Worm (Caenorhabditis elegans): ENCODE results near the gene sphk-1.

Gene sphk-1

DNA sequence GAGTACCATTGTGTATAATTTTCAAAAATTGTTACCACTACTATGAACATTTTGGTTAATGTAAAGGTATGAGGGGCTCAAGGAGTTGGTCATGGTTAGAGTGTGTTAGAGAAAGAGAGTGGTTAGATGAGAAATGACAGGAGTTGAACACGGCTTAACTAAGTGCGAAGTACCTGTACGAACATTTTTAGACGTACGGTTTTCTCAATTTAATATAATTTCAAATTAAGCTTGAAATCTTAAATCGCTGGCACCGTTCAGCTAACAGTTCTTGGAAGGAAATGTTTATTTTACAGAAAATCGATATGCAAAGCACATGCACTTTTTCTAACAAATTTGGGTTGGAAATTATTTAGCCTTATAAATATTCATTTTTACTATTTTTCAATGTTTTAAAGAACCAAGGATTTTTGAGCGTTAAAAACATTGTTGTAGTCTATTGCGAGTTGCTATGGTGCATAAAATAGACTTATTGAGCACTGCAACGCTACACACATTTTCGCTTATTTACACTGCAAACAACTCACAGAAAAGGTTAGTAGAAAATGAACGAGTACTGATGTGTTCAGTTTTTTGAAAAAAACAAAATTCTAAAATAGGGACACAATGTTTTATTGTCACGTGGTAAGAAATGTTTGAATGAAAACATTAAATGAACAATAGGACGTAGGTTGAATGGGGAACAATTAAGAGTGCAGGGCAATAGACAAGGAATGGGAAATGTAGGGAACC, at the start of gene sphk-1:
Gene sphk-1 (minus strand): TSS at position 51 of the 732 bp plus-strand sequence.
- TF ChIP-seq tab-1 (GFP tag; IDR thresholded peaks at IDR 0.05) = no peak
- no peak for TF ChIP-seq T22C8.4 (GFP tag; IDR thresholded peaks at IDR 0.05)
- no peak for TF ChIP-seq klf-2 (GFP tag; conservative IDR thresholded peaks at IDR 0.05)

DNA sequence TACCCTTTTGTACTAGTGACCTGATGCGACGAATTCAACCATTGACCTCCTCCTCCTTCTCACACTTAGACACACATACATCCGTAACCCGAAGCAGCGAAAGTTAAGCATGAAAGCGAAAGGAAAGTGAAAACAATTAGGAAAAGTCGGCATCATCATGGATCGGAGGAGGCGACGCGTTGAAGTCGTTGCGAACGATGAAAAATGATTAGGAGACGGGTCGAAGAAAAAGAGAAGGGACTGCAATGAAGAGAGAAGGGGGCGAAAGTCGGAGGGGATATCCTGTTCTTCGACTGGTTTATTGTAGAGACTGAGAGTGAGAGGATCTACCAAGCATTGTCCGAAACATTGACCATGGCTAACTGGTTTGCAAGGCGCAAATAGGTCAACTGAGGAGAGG, 49.6 kb upstream of the sphk-1 start:
- TF ChIP-seq T22C8.4 (GFP tag; IDR thresholded peaks at IDR 0.05) (no peak), ztf-23 (GFP tag; IDR thresholded peaks at IDR 0.05) (0 out of 2 replicates have a peak, but pooled peaks have one; percentile 18)

DNA sequence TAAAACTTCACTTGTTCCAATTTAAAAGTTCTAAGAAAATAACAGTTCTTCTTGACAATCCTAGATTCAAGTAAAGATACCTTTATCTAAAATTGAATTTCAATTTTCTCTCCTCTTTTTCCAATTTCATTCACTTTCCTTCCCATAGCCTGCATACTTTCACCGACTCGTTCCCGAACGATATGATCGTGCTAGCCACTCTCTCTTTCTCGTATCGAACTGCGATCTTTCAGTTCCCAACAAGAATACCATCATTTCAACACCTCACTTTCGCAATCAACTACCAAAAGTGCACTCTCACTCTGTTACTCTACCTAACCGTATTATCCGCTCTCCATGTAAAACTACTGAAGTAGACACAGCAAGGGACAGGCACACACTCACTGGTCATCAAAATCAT, 48.6 kb upstream of the sphk-1 start:
- TF ChIP-seq klf-2 (GFP tag; conservative IDR thresholded peaks at IDR 0.05) (no peak), tab-1 (GFP tag; IDR thresholded peaks at IDR 0.05) (no peak), cog-1 (tag; optimal IDR thresholded peaks at IDR 0.05) (no peak), med-1 (GFP tag; optimal IDR thresholded peaks at IDR 0.05; ENCODE audit: insufficient read depth) (no peak), T22C8.4 (GFP tag; IDR thresholded peaks at IDR 0.05) (no peak), ztf-23 (GFP tag; IDR thresholded peaks at IDR 0.05) (no peak), flt-1 (GFP tag; IDR thresholded peaks at IDR 0.05) (no peak), ref-1 (GFP tag; conservative IDR thresholded peaks at IDR 0.05) (no peak), ztf-29 (GFP tag; IDR thresholded peaks at IDR 0.05) (no peak)

DNA sequence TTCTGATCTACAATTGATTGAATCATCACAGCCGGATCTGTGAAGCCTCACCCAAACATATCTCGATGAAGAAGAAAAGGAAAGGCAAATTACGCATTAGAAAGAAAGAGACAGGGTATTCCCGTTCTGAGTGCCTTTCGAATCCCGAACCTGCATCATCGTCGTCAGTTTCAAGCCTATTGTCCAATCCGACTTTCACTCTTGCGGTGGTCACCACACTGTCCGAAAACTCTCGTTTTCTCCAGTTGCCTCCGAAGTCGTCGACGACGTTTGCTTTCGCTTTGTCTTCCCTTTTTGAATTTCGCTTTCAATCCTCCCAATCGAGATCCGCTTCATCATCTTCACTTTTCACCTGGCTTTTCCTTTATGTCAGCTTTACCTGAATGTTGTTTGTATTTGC, 47.6 kb upstream of the sphk-1 start:
- TF ChIP-seq flt-1 (GFP tag; IDR thresholded peaks at IDR 0.05) (no peak), klf-2 (GFP tag; conservative IDR thresholded peaks at IDR 0.05) (no peak), ref-1 (GFP tag; conservative IDR thresholded peaks at IDR 0.05) (no peak), tab-1 (GFP tag; IDR thresholded peaks at IDR 0.05) (no peak), ztf-29 (GFP tag; IDR thresholded peaks at IDR 0.05) (no peak), T22C8.4 (GFP tag; IDR thresholded peaks at IDR 0.05) (no peak), ztf-23 (GFP tag; IDR thresholded peaks at IDR 0.05) (no peak), cog-1 (tag; optimal IDR thresholded peaks at IDR 0.05) (no peak), med-1 (GFP tag; optimal IDR thresholded peaks at IDR 0.05; ENCODE audit: insufficient read depth) (no peak)

DNA sequence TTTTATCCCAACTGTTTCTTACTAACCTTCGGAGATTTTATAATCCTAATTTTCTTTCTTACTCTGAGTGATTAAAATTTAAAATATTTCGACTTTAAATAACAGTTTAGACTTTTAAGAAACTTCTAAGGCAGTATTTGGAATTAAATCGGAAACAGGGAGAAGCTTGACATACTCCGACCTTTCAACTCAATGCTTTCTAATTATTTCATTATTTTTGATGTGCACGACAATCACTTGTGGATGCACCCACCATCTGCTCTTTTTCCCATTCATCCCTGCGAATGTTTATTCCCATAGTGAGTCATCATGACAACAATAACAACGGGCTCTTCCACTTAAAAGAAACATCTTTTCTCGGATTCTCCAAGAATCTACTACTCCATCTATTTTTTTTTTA, 47.2 kb upstream of the sphk-1 start:
- no peak for TF ChIP-seq tab-1 (GFP tag; IDR thresholded peaks at IDR 0.05)
- TF ChIP-seq T22C8.4 (GFP tag; IDR thresholded peaks at IDR 0.05) = no peak
- TF ChIP-seq flt-1 (GFP tag; IDR thresholded peaks at IDR 0.05) = no peak
- TF ChIP-seq med-1 (GFP tag; optimal IDR thresholded peaks at IDR 0.05; ENCODE audit: insufficient read depth) = no peak
- no peak for TF ChIP-seq cog-1 (tag; optimal IDR thresholded peaks at IDR 0.05)
- TF ChIP-seq ztf-29 (GFP tag; IDR thresholded peaks at IDR 0.05) = no peak
- TF ChIP-seq klf-2 (GFP tag; conservative IDR thresholded peaks at IDR 0.05) = no peak
- TF ChIP-seq ref-1 (GFP tag; conservative IDR thresholded peaks at IDR 0.05) = no peak
- TF ChIP-seq ztf-23 (GFP tag; IDR thresholded peaks at IDR 0.05) = no peak

DNA sequence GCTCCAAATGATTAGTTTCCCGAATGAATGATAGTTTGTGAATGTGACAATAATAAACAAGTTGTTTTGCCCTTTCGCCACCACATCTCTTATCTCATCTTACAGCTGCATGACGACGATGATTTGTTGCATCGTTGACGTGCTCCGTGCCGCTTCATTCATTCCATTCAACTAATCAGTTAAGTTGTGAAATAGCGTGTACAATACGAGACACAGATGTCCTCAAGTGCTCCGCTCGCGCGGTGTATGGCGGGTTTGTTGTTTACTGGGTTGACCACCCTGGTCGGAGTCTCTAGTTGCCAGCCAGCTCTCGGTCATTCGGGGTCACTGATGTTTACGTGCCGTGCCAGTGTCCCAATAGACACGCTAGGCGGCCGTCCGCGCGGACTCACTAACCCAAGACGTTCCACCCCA, 46.5 kb upstream of the sphk-1 start:
- TF ChIP-seq cog-1 (tag; optimal IDR thresholded peaks at IDR 0.05) (peak; percentile 79), flt-1 (GFP tag; IDR thresholded peaks at IDR 0.05) (0 out of 2 replicates have a peak, but pooled peaks have one; percentile 46), tab-1 (GFP tag; IDR thresholded peaks at IDR 0.05) (no peak), ref-1 (GFP tag; conservative IDR thresholded peaks at IDR 0.05) (peak; percentile 55; the same call in 1 of the 2 replicates)

DNA sequence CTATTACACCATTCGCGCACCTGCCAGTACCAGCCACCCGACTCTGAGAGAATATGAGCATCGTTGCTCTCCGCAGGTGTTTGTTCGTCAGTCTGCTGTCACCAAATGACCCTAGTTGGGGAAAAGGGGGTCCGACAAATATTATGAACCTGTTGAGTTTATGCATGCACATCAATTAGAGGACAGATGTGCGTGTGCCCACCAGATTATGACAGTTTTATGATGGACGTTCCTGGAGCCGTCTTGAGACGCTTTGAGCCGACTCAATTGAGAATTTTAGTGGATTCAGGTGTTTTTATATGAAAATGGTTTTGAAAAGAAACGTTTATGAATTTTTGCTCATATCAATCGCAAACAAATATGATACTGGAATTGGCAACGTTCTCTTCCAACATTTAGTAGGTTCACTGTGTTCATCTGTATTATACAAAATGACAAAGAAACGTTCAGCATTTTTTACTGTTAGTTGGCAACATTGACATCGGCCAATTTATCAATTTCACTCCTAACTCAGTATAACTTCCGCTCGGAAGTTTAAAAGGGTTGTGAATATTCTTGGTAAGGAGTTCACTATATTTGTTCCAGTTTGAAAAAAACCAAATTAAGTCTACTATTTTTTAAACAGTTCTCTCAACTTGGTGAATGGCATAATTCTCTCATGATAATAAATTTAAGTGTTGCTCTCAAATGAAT, 45.9 kb upstream of the sphk-1 start:
- no peak for TF ChIP-seq klf-2 (GFP tag; conservative IDR thresholded peaks at IDR 0.05)
- no peak for TF ChIP-seq ztf-29 (GFP tag; IDR thresholded peaks at IDR 0.05)
- TF ChIP-seq flt-1 (GFP tag; IDR thresholded peaks at IDR 0.05) = peak; percentile 63; the same call in 1 of the 2 replicates
- no peak for TF ChIP-seq tab-1 (GFP tag; IDR thresholded peaks at IDR 0.05)
- TF ChIP-seq ref-1 (GFP tag; conservative IDR thresholded peaks at IDR 0.05) = no peak

DNA sequence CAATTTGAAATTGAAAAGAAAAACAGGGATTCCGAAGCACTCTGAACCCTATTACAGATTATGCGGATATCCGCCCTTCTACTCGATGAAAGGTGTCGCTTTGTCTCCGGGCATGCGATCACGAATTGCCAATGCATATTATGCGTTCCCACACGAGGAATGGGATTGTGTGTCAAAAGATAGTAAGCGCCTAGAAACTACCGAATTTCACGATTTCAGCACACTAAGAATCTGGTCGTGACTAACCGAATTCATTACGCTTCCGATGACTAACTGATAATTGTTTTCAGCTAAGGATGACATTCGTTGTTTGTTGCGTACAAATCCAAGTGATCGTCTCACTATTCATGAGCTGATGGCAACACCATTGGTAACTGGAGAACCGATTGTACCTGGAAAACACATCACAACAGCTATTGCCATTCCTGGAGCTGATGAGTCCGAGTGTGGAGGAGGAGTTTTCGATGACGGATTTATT, 44.9 kb upstream of the sphk-1 start:
- no peak for TF ChIP-seq med-1 (GFP tag; optimal IDR thresholded peaks at IDR 0.05; ENCODE audit: insufficient read depth)
- no peak for TF ChIP-seq klf-2 (GFP tag; conservative IDR thresholded peaks at IDR 0.05)
- no peak for TF ChIP-seq flt-1 (GFP tag; IDR thresholded peaks at IDR 0.05)
- TF ChIP-seq ztf-23 (GFP tag; IDR thresholded peaks at IDR 0.05) = no peak
- TF ChIP-seq ztf-29 (GFP tag; IDR thresholded peaks at IDR 0.05) = no peak
- no peak for TF ChIP-seq T22C8.4 (GFP tag; IDR thresholded peaks at IDR 0.05)
- no peak for TF ChIP-seq tab-1 (GFP tag; IDR thresholded peaks at IDR 0.05)
- no peak for TF ChIP-seq ref-1 (GFP tag; conservative IDR thresholded peaks at IDR 0.05)
- TF ChIP-seq cog-1 (tag; optimal IDR thresholded peaks at IDR 0.05) = no peak

DNA sequence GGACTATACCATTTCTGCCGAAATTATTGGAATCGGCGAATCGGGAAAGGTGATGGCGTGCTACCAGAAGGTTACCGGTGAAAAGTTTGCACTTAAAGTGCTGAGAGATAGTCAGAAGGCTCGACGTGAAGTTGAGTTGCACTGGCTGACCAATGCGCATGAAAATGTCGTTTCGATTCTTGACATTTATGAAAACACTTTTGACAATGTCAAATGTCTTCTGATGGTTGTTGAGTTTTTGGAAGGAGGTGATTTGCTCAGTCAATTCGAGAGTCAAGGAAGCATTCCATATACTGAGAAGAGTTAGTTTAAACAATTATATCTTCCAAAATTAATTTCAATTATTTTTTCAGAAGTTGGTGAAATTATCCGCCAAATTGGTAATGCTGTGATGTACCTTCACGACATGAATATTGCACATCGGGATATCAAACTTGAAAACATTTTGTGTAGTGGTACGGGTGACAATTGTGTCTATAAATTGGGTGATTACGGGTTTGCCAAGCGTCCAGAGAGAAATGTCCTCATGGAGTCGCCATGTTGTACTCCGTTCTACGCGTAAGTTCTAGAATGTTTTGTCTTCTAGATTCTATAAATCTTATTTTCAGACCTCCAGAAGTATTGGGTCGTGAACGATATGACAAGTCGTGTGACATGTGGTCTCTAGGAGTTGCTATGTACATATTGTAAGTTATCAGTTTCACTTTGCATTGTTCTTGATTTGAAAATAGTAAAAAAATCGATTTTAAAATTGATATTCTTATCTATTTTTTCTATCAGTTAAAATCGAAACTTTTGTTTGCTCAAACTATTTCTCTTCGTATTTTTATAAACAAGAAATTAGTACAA, 44.2 kb upstream of the sphk-1 start:
- no peak for TF ChIP-seq T22C8.4 (GFP tag; IDR thresholded peaks at IDR 0.05)

All from whole organism, midembryonic.